Fruit fly (Drosophila melanogaster) whole organism, embryonic: ENCODE measurements around the gene Mon1.

Source experiments
- ATbp ChIP-seq: fragments of 200-800 bp; sonication (Bioruptor generic); optimal IDR thresholded peaks from 2 replicates; lab custom pipeline; 2017; ENCODE audit warnings: missing biosample characterization, mild to moderate bottlenecking, missing genetic modification characterization, missing genetic modification reagents
- Adf1 ChIP-seq: fragments of 200-800 bp; sonication (Bioruptor generic); IDR thresholded peaks from 2 replicates; pipeline ENCODE4 v1.3.6; 2022; ENCODE audit warnings: missing biosample characterization, missing genetic modification characterization
- Atf3 ChIP-seq: fragments of 200-800 bp; sonication (Bioruptor generic); optimal IDR thresholded peaks from 3 replicates; lab custom pipeline; 2016; ENCODE audit warnings: missing biosample characterization, missing genetic modification characterization
- CG10462 ChIP-seq: fragments of 200-800 bp; sonication (Bioruptor generic); optimal IDR thresholded peaks from 2 replicates; lab custom pipeline; 2016; ENCODE audit warnings: missing biosample characterization, missing genetic modification characterization
- CG11560 ChIP-seq: fragments of 200-800 bp; sonication (Bioruptor generic); IDR thresholded peaks from 3 replicates; pipeline ENCODE4 v1.3.6; 2022; ENCODE audit warnings: missing biosample characterization, missing genetic modification characterization
- CG12659 ChIP-seq: fragments of 200-800 bp; sonication (Bioruptor generic); optimal IDR thresholded peaks from 3 replicates; lab custom pipeline; 2017; ENCODE audit warnings: mild to moderate bottlenecking, missing biosample characterization, missing genetic modification reagents, missing genetic modification characterization
- CG14050 ChIP-seq: fragments of 200-800 bp; sonication (Bioruptor generic); IDR thresholded peaks from 3 replicates; pipeline ENCODE4 v1.3.6; 2022; ENCODE audit warnings: missing biosample characterization, missing genetic modification characterization
- CG14441 ChIP-seq: fragments of 200-800 bp; sonication (Bioruptor generic); IDR thresholded peaks from 2 replicates; pipeline ENCODE4 v1.3.6; 2022; ENCODE audit warnings: missing biosample characterization, missing genetic modification characterization
- CG14667 ChIP-seq: fragments of 200-800 bp; sonication (Bioruptor generic); IDR thresholded peaks from 2 replicates; pipeline ENCODE4 v1.3.6; 2022; ENCODE audit warnings: missing biosample characterization, missing genetic modification characterization
- CG1603 ChIP-seq: fragments of 200-800 bp; sonication (Bioruptor generic); optimal IDR thresholded peaks from 2 replicates; lab custom pipeline; 2019; ENCODE audit warnings: missing biosample characterization, mild to moderate bottlenecking, missing genetic modification characterization, moderate library complexity
- CG17829 ChIP-seq: fragments of 200-800 bp; optimal IDR thresholded peaks from 2 replicates; lab custom pipeline; 2019; ENCODE audit warnings: missing biosample characterization, mild to moderate bottlenecking, missing genetic modification characterization, moderate library complexity
- CG18476 ChIP-seq: fragments of 200-800 bp; sonication (Bioruptor generic); optimal IDR thresholded peaks from 2 replicates; lab custom pipeline; 2016; ENCODE audit warnings: missing biosample characterization, mild to moderate bottlenecking, missing genetic modification characterization
- CG30431 ChIP-seq: fragments of 200-800 bp; sonication (Bioruptor generic); optimal IDR thresholded peaks from 2 replicates; lab custom pipeline; 2017; ENCODE audit warnings: missing biosample characterization, missing genetic modification characterization
- CG43689 ChIP-seq: fragments of 200-800 bp; sonication (Bioruptor generic); IDR thresholded peaks from 2 replicates; pipeline ENCODE4 v1.3.6; 2022; ENCODE audit warnings: missing biosample characterization, missing genetic modification characterization
- CG5245 ChIP-seq: fragments of 200-800 bp; sonication (Bioruptor generic); optimal IDR thresholded peaks from 3 replicates; lab custom pipeline; 2016; ENCODE audit warnings: missing biosample characterization, missing genetic modification characterization
- CG6254 ChIP-seq: fragments of 200-800 bp; sonication (Bioruptor generic); optimal IDR thresholded peaks from 3 replicates; lab custom pipeline; 2017; ENCODE audit warnings: mild to moderate bottlenecking, missing biosample characterization, missing genetic modification reagents, missing genetic modification characterization
- CG7987 ChIP-seq: fragments of 200-800 bp; sonication (Bioruptor generic); optimal IDR thresholded peaks from 2 replicates; lab custom pipeline; 2018; ENCODE audit warnings: missing biosample characterization, mild to moderate bottlenecking, missing genetic modification characterization, moderate library complexity
- Doc3 ChIP-seq: fragments of 200-800 bp; sonication (Bioruptor generic); IDR thresholded peaks from 3 replicates; pipeline ENCODE4 v1.3.6; 2022; ENCODE audit warnings: missing biosample characterization, missing genetic modification characterization; ENCODE audit not compliant: partially characterized antibody
- Dref ChIP-seq: fragments of 200-800 bp; sonication (Bioruptor generic); IDR thresholded peaks from 2 replicates; pipeline ENCODE4 v1.3.6; 2022; ENCODE audit warnings: missing biosample characterization, missing genetic modification characterization
- Fer3 ChIP-seq: fragments of 200-800 bp; sonication (Bioruptor generic); optimal IDR thresholded peaks from 2 replicates; lab custom pipeline; 2018; ENCODE audit warnings: missing biosample characterization, mild to moderate bottlenecking, missing genetic modification characterization, moderate library complexity
- HLHmδ ChIP-seq: fragments of 200-800 bp; sonication (Bioruptor generic); optimal IDR thresholded peaks from 2 replicates; lab custom pipeline; 2018; ENCODE audit warnings: missing biosample characterization, mild to moderate bottlenecking, missing genetic modification characterization, moderate library complexity
- Jarid2 ChIP-seq: fragments of 200-800 bp; sonication (Bioruptor generic); optimal IDR thresholded peaks from 3 replicates; lab custom pipeline; 2017; ENCODE audit warnings: mild to moderate bottlenecking, missing biosample characterization, missing genetic modification reagents, missing genetic modification characterization
- Lpt ChIP-seq: fragments of >200 bp; optimal IDR thresholded peaks from 2 replicates; lab custom pipeline; 2018; ENCODE audit warnings: missing biosample characterization, missing genetic modification characterization
- Myb ChIP-seq: fragments of 200-800 bp; sonication (Bioruptor generic); optimal IDR thresholded peaks from 2 replicates; lab custom pipeline; 2016; ENCODE audit warnings: missing biosample characterization, missing genetic modification characterization
- Oli ChIP-seq: fragments of 200-800 bp; sonication (Bioruptor generic); optimal IDR thresholded peaks from 2 replicates; lab custom pipeline; 2018; ENCODE audit warnings: missing biosample characterization, mild to moderate bottlenecking, missing genetic modification characterization, moderate library complexity
- Pdp1 ChIP-seq, 2 experiments: fragments of 200-800 bp; sonication (Bioruptor generic); optimal IDR thresholded peaks; 3 replicates each; lab custom pipeline; 2016; ENCODE audit warnings: missing biosample characterization in 2 of 2, missing genetic modification characterization in 2 of 2, mild to moderate bottlenecking in 1 of 2, moderate library complexity in 1 of 2
- Poxn ChIP-seq: fragments of 200-800 bp; sonication (Bioruptor generic); IDR thresholded peaks from 2 replicates; pipeline ENCODE4 v1.3.6; 2022; ENCODE audit warnings: missing biosample characterization, missing genetic modification characterization
- Sin3A ChIP-seq: fragments of >200 bp; optimal IDR thresholded peaks from 2 replicates; lab custom pipeline; 2018
- Vsx1 ChIP-seq: fragments of 200-800 bp; sonication (Bioruptor generic); optimal IDR thresholded peaks from 2 replicates; lab custom pipeline; 2017; ENCODE audit warnings: missing biosample characterization, mild to moderate bottlenecking, missing genetic modification characterization, missing genetic modification reagents
- Xbp1 ChIP-seq: fragments of 200-800 bp; sonication (Bioruptor generic); optimal IDR thresholded peaks from 3 replicates; lab custom pipeline; 2016; ENCODE audit warnings: missing biosample characterization, mild to moderate bottlenecking, missing genetic modification characterization
- ato ChIP-seq: fragments of 200-800 bp; sonication (Bioruptor generic); IDR thresholded peaks from 2 replicates; pipeline ENCODE4 v1.3.6; 2022; ENCODE audit warnings: missing biosample characterization, missing genetic modification characterization; ENCODE audit not compliant: partially characterized antibody
- bigmax ChIP-seq: fragments of 200-800 bp; sonication (Bioruptor generic); optimal IDR thresholded peaks from 2 replicates; lab custom pipeline; 2018; ENCODE audit warnings: missing biosample characterization, mild to moderate bottlenecking, missing genetic modification characterization
- exex ChIP-seq: fragments of 200-800 bp; sonication (Bioruptor generic); optimal IDR thresholded peaks from 4 replicates; lab custom pipeline; 2018; ENCODE audit warnings: missing biosample characterization, mild to moderate bottlenecking, missing genetic modification characterization, moderate library complexity
- gsb ChIP-seq: fragments of 200-800 bp; sonication (Bioruptor generic); IDR thresholded peaks from 2 replicates; pipeline ENCODE4 v1.3.6; 2022; ENCODE audit warnings: missing biosample characterization, missing genetic modification characterization
- h ChIP-seq: fragments of >200 bp; optimal IDR thresholded peaks from 2 replicates; lab custom pipeline; 2017
- kay ChIP-seq: fragments of 200-800 bp; sonication (Bioruptor generic); optimal IDR thresholded peaks from 2 replicates; lab custom pipeline; 2016; ENCODE audit warnings: missing biosample characterization, missing genetic modification characterization
- nerfin-1 ChIP-seq: fragments of 200-800 bp; sonication (Bioruptor generic); optimal IDR thresholded peaks from 3 replicates; lab custom pipeline; 2019; ENCODE audit warnings: missing biosample characterization, mild to moderate bottlenecking, missing genetic modification characterization, moderate library complexity
- peb ChIP-seq: fragments of 200-800 bp; sonication (Bioruptor generic); IDR thresholded peaks from 2 replicates; pipeline ENCODE4 v1.3.6; 2022; ENCODE audit warnings: missing biosample characterization, missing genetic modification characterization
- pita ChIP-seq: fragments of 200-800 bp; sonication (Bioruptor generic); optimal IDR thresholded peaks from 2 replicates; lab custom pipeline; 2017; ENCODE audit warnings: missing biosample characterization, mild to moderate bottlenecking, missing genetic modification characterization
- rib ChIP-seq: fragments of 200-800 bp; sonication (Bioruptor generic); IDR thresholded peaks from 2 replicates; pipeline ENCODE4 v1.3.6; 2022; ENCODE audit warnings: missing biosample characterization, missing genetic modification characterization
- scrt ChIP-seq: fragments of 200-800 bp; sonication (Bioruptor generic); optimal IDR thresholded peaks from 2 replicates; lab custom pipeline; 2018; ENCODE audit warnings: missing biosample characterization, mild to moderate bottlenecking, missing genetic modification characterization, moderate library complexity
- seq ChIP-seq: fragments of 200-800 bp; sonication (Bioruptor generic); IDR thresholded peaks from 2 replicates; pipeline ENCODE4 v1.3.6; 2022; ENCODE audit warnings: missing biosample characterization, missing genetic modification characterization
- slbo ChIP-seq: fragments of 200-800 bp; sonication (Bioruptor generic); IDR thresholded peaks from 2 replicates; pipeline ENCODE4 v1.3.6; 2022; ENCODE audit warnings: missing biosample characterization, missing genetic modification characterization
- stwl ChIP-seq: fragments of 200-800 bp; sonication (Bioruptor generic); optimal IDR thresholded peaks from 3 replicates; lab custom pipeline; 2018; ENCODE audit warnings: missing biosample characterization, mild to moderate bottlenecking, missing genetic modification characterization, moderate library complexity
- sug ChIP-seq: fragments of 200-800 bp; optimal IDR thresholded peaks from 2 replicates; lab custom pipeline; 2019; ENCODE audit warnings: missing biosample characterization, mild to moderate bottlenecking, missing genetic modification characterization, moderate library complexity
- tap ChIP-seq: fragments of 200-800 bp; optimal IDR thresholded peaks from 3 replicates; lab custom pipeline; 2019; ENCODE audit warnings: missing biosample characterization, mild to moderate bottlenecking, missing genetic modification characterization, moderate library complexity
- tio ChIP-seq: fragments of 200-800 bp; sonication (Bioruptor generic); optimal IDR thresholded peaks from 2 replicates; lab custom pipeline; 2017; ENCODE audit warnings: missing biosample characterization, missing genetic modification characterization, inconsistent platforms
- tll ChIP-seq, 2 experiments: fragments of 200-800 bp in 1 of 2; fragments of >200 bp in 1 of 2; sonication (Bioruptor generic) in 1 of 2; optimal IDR thresholded peaks; 2 replicates each; lab custom pipeline; 2017 to 2019; ENCODE audit warnings: missing biosample characterization in 2 of 2, missing genetic modification characterization in 2 of 2, mild to moderate bottlenecking in 1 of 2, moderate library complexity in 1 of 2
- unc-4 ChIP-seq: fragments of 200-800 bp; sonication (Bioruptor generic); IDR thresholded peaks from 2 replicates; pipeline ENCODE4 v1.3.6; 2022; ENCODE audit warnings: missing biosample characterization, missing genetic modification characterization; ENCODE audit not compliant: partially characterized antibody

Mon1 gene

DNA sequence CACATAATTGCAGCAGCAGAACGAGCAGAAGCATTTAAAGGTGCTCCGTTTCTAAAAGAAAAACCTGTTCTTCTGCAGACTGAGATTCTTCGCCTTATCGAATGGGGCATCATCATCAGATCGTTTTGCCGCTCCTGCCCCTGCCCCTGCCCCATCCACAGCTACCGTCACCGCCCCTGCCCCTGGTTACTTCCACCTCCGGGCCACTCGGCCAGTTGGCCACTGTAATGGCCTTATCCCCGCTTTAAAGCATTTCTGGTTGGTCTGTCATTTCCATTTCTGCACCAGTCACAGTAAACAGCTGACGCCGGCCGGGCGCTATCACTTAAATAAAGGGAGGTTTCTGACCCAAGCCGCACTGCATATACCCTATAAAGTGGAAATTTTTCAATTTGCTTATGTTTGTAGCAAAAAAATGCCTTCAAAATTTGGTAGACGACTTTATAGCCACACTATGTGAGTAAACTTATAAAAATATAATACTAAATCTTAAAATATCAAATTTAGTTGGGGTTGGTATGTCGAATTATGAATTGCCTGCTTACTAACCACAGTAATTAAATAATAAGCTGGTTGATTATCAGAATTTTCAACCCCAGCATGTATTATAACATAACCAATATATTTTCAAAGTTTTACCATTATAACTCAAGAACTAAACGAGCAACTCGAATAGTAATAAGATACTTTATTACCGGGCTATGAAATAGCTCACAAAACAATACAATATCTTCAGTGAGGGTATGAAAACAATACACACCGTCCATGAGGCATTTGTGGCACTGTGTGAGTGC is 39.5 kb upstream of the Mon1 start (continued):
- TF ChIP-seq Sin3A (lab: Kevin White, UChicago) (no peak), Xbp1 (GFP tag; lab: Kevin White, UChicago) (peak; percentile 62), CG30431 (peak; percentile 53), gsb (GFP tag; lab: Robert Waterston, UW) (no peak), CG43689 (GFP tag; lab: Robert Waterston, UW) (no peak), kay (GFP tag; lab: Kevin White, UChicago) (no peak), CG11560 (tag; lab: Robert Waterston, UW) (no peak), ato (GFP tag; lab: Robert Waterston, UW) (no peak), h (lab: Kevin White, UChicago) (no peak), CG12659 (GFP tag; lab: Kevin White, UChicago) (peak; percentile 79), Pdp1 (GFP tag; optimal IDR thresholded peaks at IDR 0.05; lab: Kevin White, UChicago) (peak; percentile 39 to 40), HLHmδ (GFP tag; lab: Kevin White, UChicago) (no peak), Vsx1 (GFP tag; lab: Kevin White, UChicago) (no peak), CG18476 (GFP tag; lab: Kevin White, UChicago) (peak; percentile 60), CG6254 (no peak), Dref (GFP tag; lab: Robert Waterston, UW) (no peak), stwl (tag; lab: Kevin White, UChicago) (no peak), peb (GFP tag; lab: Robert Waterston, UW) (no peak), slbo (GFP tag; lab: Robert Waterston, UW) (peak; percentile 71), CG14050 (peak; percentile 16; the same call in 1 of the 3 replicates), Fer3 (tag; lab: Kevin White, UChicago) (peak; percentile 23), CG5245 (GFP tag; lab: Kevin White, UChicago) (no peak), Jarid2 (GFP tag; lab: Kevin White, UChicago) (peak; percentile 25), unc-4 (no peak), exex (tag; lab: Kevin White, UChicago) (peak; percentile 17)

DNA sequence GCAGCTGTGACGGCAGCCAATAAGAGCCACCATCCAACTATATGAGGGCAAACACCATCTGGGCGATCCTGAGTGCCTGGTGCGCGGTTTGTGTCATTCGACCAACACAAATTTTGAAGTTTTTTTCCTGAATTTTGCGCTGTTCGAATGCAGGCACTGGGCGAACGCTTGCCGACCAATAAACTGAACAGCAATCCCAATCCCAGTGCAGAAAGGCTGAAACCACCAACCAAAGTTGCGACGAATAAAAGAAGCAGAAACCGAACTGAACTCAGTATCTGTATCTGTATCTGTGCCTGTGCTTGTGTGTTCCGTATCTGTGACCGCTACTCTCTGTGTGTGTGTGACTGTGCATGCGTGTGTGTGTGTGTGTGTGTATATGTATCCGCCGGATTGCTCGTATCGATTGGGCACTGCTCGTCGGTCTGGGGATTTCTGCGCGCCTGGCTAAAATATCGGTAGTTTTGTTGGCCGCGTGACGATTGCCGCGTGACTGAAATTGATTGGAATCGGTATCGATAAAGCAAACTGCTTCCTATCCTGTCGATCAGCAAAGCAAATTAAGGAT is 38.9 kb upstream of the Mon1 start:
- TF ChIP-seq h (lab: Kevin White, UChicago) (no peak), tap (tag; lab: Kevin White, UChicago) (no peak), ATbp (no peak), Atf3 (GFP tag; lab: Kevin White, UChicago) (no peak), bigmax (GFP tag; lab: Kevin White, UChicago) (peak; percentile 49), pita (GFP tag; lab: Kevin White, UChicago) (no peak), Doc3 (GFP tag; lab: Robert Waterston, UW) (peak; percentile 73; the same call in 2 of the 3 replicates), Poxn (GFP tag; lab: Robert Waterston, UW) (no peak), CG14441 (no peak), sug (tag; lab: Kevin White, UChicago) (peak; percentile 69), CG17829 (tag; lab: Kevin White, UChicago) (no peak), nerfin-1 (tag; lab: Kevin White, UChicago) (peak; percentile 12), CG1603 (tag; lab: Kevin White, UChicago) (peak; percentile 2), CG7987 (GFP tag; lab: Kevin White, UChicago) (peak; percentile 63), tll (GFP tag; optimal IDR thresholded peaks at IDR 0.05; lab: Kevin White, UChicago) (no peak), tio (GFP tag; lab: Kevin White, UChicago) (no peak), Lpt (GFP tag; lab: Kevin White, UChicago) (no peak), CG14667 (GFP tag; lab: Robert Waterston, UW) (no peak), Myb (GFP tag; lab: Kevin White, UChicago) (no peak), seq (GFP tag; lab: Robert Waterston, UW) (no peak), Adf1 (peak; percentile 74), rib (GFP tag; lab: Robert Waterston, UW) (peak; percentile 89), CG10462 (no peak), scrt (GFP tag; lab: Kevin White, UChicago) (peak; percentile 57), Oli (tag; lab: Kevin White, UChicago) (no peak)
